Fruit fly (Drosophila melanogaster): ENCODE data around the gene aay.

aay gene

dm6 chr3L:9373374-9374004, 49.6 kb upstream of the aay start (continued):
- no peak for TF ChIP-seq her (GFP tag; optimal IDR thresholded peaks at IDR 0.05)
- peak; percentile 73 for TF ChIP-seq sens-2 (GFP tag; IDR thresholded peaks at IDR 0.05)
- TF ChIP-seq CG33213 (GFP tag; optimal IDR thresholded peaks at IDR 0.05), result no peak
- 0 out of 3 replicates have a peak, but pooled peaks have one; percentile 7 for TF ChIP-seq z (GFP tag; IDR thresholded peaks at IDR 0.05)
- TF ChIP-seq CG15514 (GFP tag; optimal IDR thresholded peaks at IDR 0.05), result peak; percentile 56
- TF ChIP-seq CG13894 (tag; optimal IDR thresholded peaks at IDR 0.05), result peak; percentile 61
- peak; percentile 62 for TF ChIP-seq Atf6 (GFP tag; IDR thresholded peaks at IDR 0.05)
- no peak for TF ChIP-seq kay (GFP tag; optimal IDR thresholded peaks at IDR 0.05)
- TF ChIP-seq h (optimal IDR thresholded peaks at IDR 0.05), result no peak
- peak; percentile 29 for TF ChIP-seq CG10462 (GFP tag; optimal IDR thresholded peaks at IDR 0.05)
- peak; percentile 71 for TF ChIP-seq ind (GFP tag; optimal IDR thresholded peaks at IDR 0.05)
- TF ChIP-seq Drgx (GFP tag; IDR thresholded peaks at IDR 0.05), result peak; percentile 88
- no peak for TF ChIP-seq Bdp1 (GFP tag; optimal IDR thresholded peaks at IDR 0.05)
- no peak for TF ChIP-seq gfzf (GFP tag; optimal IDR thresholded peaks at IDR 0.05)
- TF ChIP-seq CG15696 (tag; optimal IDR thresholded peaks at IDR 0.05), result no peak
- TF ChIP-seq CG16779 (GFP tag; IDR thresholded peaks at IDR 0.05), result no peak
- TF ChIP-seq bbx (GFP tag; IDR thresholded peaks at IDR 0.05; ENCODE audit: partially characterized antibody), result peak; percentile 64
- TF ChIP-seq caup (GFP tag; optimal IDR thresholded peaks at IDR 0.05; ENCODE audit: severe bottlenecking), result peak; percentile 54
- no peak for TF ChIP-seq Gug (GFP tag; IDR thresholded peaks at IDR 0.05)
- no peak for TF ChIP-seq CG7745 (tag; optimal IDR thresholded peaks at IDR 0.05)
- peak; percentile 4 for TF ChIP-seq fd3F (GFP tag; optimal IDR thresholded peaks at IDR 0.05)
- TF ChIP-seq CG14441 (GFP tag; IDR thresholded peaks at IDR 0.05), result peak; percentile 56
- TF ChIP-seq knrl (GFP tag; IDR thresholded peaks at IDR 0.05; ENCODE audit: partially characterized antibody), result no peak
- no peak for TF ChIP-seq inv (GFP tag; IDR thresholded peaks at IDR 0.05; ENCODE audit: partially characterized antibody)
- no peak for TF ChIP-seq kni (GFP tag; optimal IDR thresholded peaks at IDR 0.05)
- no peak for TF ChIP-seq zf30C (GFP tag; optimal IDR thresholded peaks at IDR 0.05)
- peak; percentile 62; the same call in 2 of the 4 replicates for TF ChIP-seq Dll (GFP tag; IDR thresholded peaks at IDR 0.05; ENCODE audit: partially characterized antibody)
- peak; percentile 94 for TF ChIP-seq vvl (GFP tag; IDR thresholded peaks at IDR 0.05)
- peak; percentile 5 for TF ChIP-seq corto (GFP tag; optimal IDR thresholded peaks at IDR 0.05)
- TF ChIP-seq CG7963 (GFP tag; IDR thresholded peaks at IDR 0.05; ENCODE audit: partially characterized antibody), result no peak
- no peak for TF ChIP-seq CG6654 (GFP tag; optimal IDR thresholded peaks at IDR 0.05)
- peak; percentile 72 for TF ChIP-seq Oli (tag; optimal IDR thresholded peaks at IDR 0.05)
- peak; percentile 74 for TF ChIP-seq lbe (GFP tag; optimal IDR thresholded peaks at IDR 0.05)
- TF ChIP-seq CG14710 (tag; optimal IDR thresholded peaks at IDR 0.05), result peak; percentile 60
- no peak for TF ChIP-seq CG4282 (GFP tag; optimal IDR thresholded peaks at IDR 0.05)
- TF ChIP-seq pzg (GFP tag; optimal IDR thresholded peaks at IDR 0.05), result no peak
- no peak for TF ChIP-seq Antp (GFP tag; optimal IDR thresholded peaks at IDR 0.05)
- TF ChIP-seq CG1647 (GFP tag; optimal IDR thresholded peaks at IDR 0.05), result no peak
- peak; percentile 62 for TF ChIP-seq Asciz (GFP tag; optimal IDR thresholded peaks at IDR 0.05)
- peak; percentile 62 for TF ChIP-seq ATbp (GFP tag; optimal IDR thresholded peaks at IDR 0.05)
- TF ChIP-seq pros (GFP tag; optimal IDR thresholded peaks at IDR 0.05), result no peak
- no peak for TF ChIP-seq CG12236 (GFP tag; optimal IDR thresholded peaks at IDR 0.05)
- peak; percentile 74 for TF ChIP-seq CG12659 (GFP tag; optimal IDR thresholded peaks at IDR 0.05)
- TF ChIP-seq Awh (GFP tag; IDR thresholded peaks at IDR 0.05), result peak; percentile 87
- peak; percentile 48 for TF ChIP-seq Hsf (GFP tag; optimal IDR thresholded peaks at IDR 0.05)
- TF ChIP-seq Dp (GFP tag; optimal IDR thresholded peaks at IDR 0.05), result no peak
- TF ChIP-seq BtbVII (GFP tag; optimal IDR thresholded peaks at IDR 0.05), result peak; percentile 73
- no peak for TF ChIP-seq Dad (GFP tag; optimal IDR thresholded peaks at IDR 0.05)
- peak; percentile 2 for TF ChIP-seq CTCF (GFP tag; optimal IDR thresholded peaks at IDR 0.05)
- TF ChIP-seq CG18619 (GFP tag; optimal IDR thresholded peaks at IDR 0.05), result peak; percentile 48

All from whole organism, embryonic.